Worm (Caenorhabditis elegans) whole organism, late embryonic: ENCODE data around the gene ubxn-4.
A peak's percentile ranks its signal among the peaks of the same experiment; 100 is the strongest.

ENCODE experiments used
- C08G9.2 ChIP-seq: sonication (generic microtip); optimal IDR thresholded peaks from 2 replicates; lab custom pipeline; 2016; ENCODE audit warnings: mild to moderate bottlenecking, missing genetic modification characterization, moderate library complexity, missing compliant biosample characterization
- C38D4.7 ChIP-seq: fragments of 200-800 bp; sonication (Bioruptor generic); optimal IDR thresholded peaks from 2 replicates; lab custom pipeline; 2018; ENCODE audit warnings: mild to moderate bottlenecking, missing genetic modification characterization, moderate library complexity, missing compliant biosample characterization
- F13H6.1 ChIP-seq: sonication (generic microtip); optimal IDR thresholded peaks from 2 replicates; lab custom pipeline; 2016; ENCODE audit warnings: missing genetic modification characterization, missing compliant biosample characterization
- K02D7.2 ChIP-seq: sonication (generic microtip); optimal IDR thresholded peaks from 2 replicates; lab custom pipeline; 2017; ENCODE audit warnings: mild to moderate bottlenecking, missing genetic modification characterization, missing compliant biosample characterization
- K09A11.1 ChIP-seq: sonication (generic microtip); optimal IDR thresholded peaks from 2 replicates; lab custom pipeline; 2017; ENCODE audit warnings: antibody characterized with exemption, mild to moderate bottlenecking, missing genetic modification characterization, missing compliant biosample characterization; ENCODE audit not compliant: insufficient read depth
- T23F11.4 ChIP-seq: fragments of 200-800 bp; sonication (Bioruptor generic); optimal IDR thresholded peaks from 2 replicates; lab custom pipeline; 2018; ENCODE audit warnings: mild to moderate bottlenecking, missing genetic modification characterization, missing compliant biosample characterization
- Y22D7AL.16 ChIP-seq: sonication (generic microtip); optimal IDR thresholded peaks from 2 replicates; lab custom pipeline; 2016; ENCODE audit warnings: missing genetic modification characterization, missing compliant biosample characterization
- ahr-1 ChIP-seq: sonication (generic microtip); optimal IDR thresholded peaks from 2 replicates; lab custom pipeline; 2016; ENCODE audit warnings: missing genetic modification characterization, missing compliant biosample characterization
- ama-1 ChIP-seq: fragments of 150-350 bp; optimal IDR thresholded peaks from 2 replicates; lab custom pipeline; 2014
- ceh-18 ChIP-seq: sonication (generic microtip); optimal IDR thresholded peaks from 2 replicates; lab custom pipeline; 2016; ENCODE audit warnings: missing genetic modification characterization, missing compliant biosample characterization
- ceh-19 ChIP-seq: fragments of 200-800 bp; sonication (Bioruptor generic); optimal IDR thresholded peaks from 2 replicates; lab custom pipeline; 2018; ENCODE audit warnings: mild to moderate bottlenecking, missing genetic modification characterization, missing compliant biosample characterization
- ceh-2 ChIP-seq: sonication (generic microtip); optimal IDR thresholded peaks from 2 replicates; lab custom pipeline; 2016; ENCODE audit warnings: missing genotype, missing genetic modification characterization, missing compliant biosample characterization
- ceh-22 ChIP-seq: sonication (generic microtip); optimal IDR thresholded peaks from 2 replicates; lab custom pipeline; 2017; ENCODE audit warnings: missing biosample characterization, missing genetic modification characterization
- ceh-30 ChIP-seq: fragments of 150-350 bp; optimal IDR thresholded peaks from 2 replicates; lab custom pipeline; 2014; ENCODE audit warnings: missing biosample characterization, missing genetic modification characterization
- ceh-45 ChIP-seq: fragments of 200-800 bp; sonication (Bioruptor generic); IDR thresholded peaks from 2 replicates; pipeline ENCODE4 v1.3.6; 2022; ENCODE audit warnings: missing genetic modification reagents, missing genetic modification characterization, missing compliant biosample characterization
- ceh-6 ChIP-seq: fragments of 200-800 bp; sonication (Bioruptor generic); optimal IDR thresholded peaks from 2 replicates; lab custom pipeline; 2018; ENCODE audit warnings: mild to moderate bottlenecking, missing genetic modification characterization, missing compliant biosample characterization
- che-1 ChIP-seq: sonication (generic microtip); optimal IDR thresholded peaks from 2 replicates; lab custom pipeline; 2016; ENCODE audit warnings: mild to moderate bottlenecking, missing genetic modification characterization, missing compliant biosample characterization
- dmd-4 ChIP-seq: sonication (generic microtip); optimal IDR thresholded peaks from 2 replicates; lab custom pipeline; 2016; ENCODE audit warnings: borderline replicate concordance, missing genetic modification characterization, missing compliant biosample characterization
- dve-1 ChIP-seq: sonication (generic microtip); optimal IDR thresholded peaks from 2 replicates; lab custom pipeline; 2017; ENCODE audit warnings: antibody characterized with exemption, mild to moderate bottlenecking, missing genetic modification characterization, missing compliant biosample characterization
- elt-2 ChIP-seq: sonication (generic microtip); optimal IDR thresholded peaks from 2 replicates; lab custom pipeline; 2016; ENCODE audit warnings: missing genetic modification reagents, missing genetic modification characterization, missing compliant biosample characterization
- elt-4 ChIP-seq: sonication (generic microtip); optimal IDR thresholded peaks from 2 replicates; lab custom pipeline; 2016; ENCODE audit warnings: missing genetic modification characterization, missing compliant biosample characterization
- fax-1 ChIP-seq: sonication (generic microtip); optimal IDR thresholded peaks from 2 replicates; lab custom pipeline; 2016; ENCODE audit warnings: missing genotype, missing genetic modification characterization, missing compliant biosample characterization
- fkh-10 ChIP-seq: fragments of 150-350 bp; optimal IDR thresholded peaks from 2 replicates; lab custom pipeline; 2014; ENCODE audit warnings: missing biosample characterization, missing genetic modification reagents, missing genetic modification characterization
- fkh-6 ChIP-seq: sonication (generic microtip); optimal IDR thresholded peaks from 2 replicates; lab custom pipeline; 2016; ENCODE audit warnings: missing genetic modification characterization, missing compliant biosample characterization
- hlh-13 ChIP-seq: fragments of 200-800 bp; sonication (Bioruptor generic); optimal IDR thresholded peaks from 2 replicates; lab custom pipeline; 2018; ENCODE audit warnings: mild to moderate bottlenecking, missing genetic modification characterization, missing compliant biosample characterization
- hlh-15 ChIP-seq: sonication (generic microtip); optimal IDR thresholded peaks from 2 replicates; lab custom pipeline; 2016; ENCODE audit warnings: missing genetic modification characterization, missing compliant biosample characterization
- hlh-30 ChIP-seq: sonication (generic microtip); optimal IDR thresholded peaks from 2 replicates; lab custom pipeline; 2017; ENCODE audit warnings: antibody characterized with exemption, missing genetic modification characterization, missing compliant biosample characterization; ENCODE audit not compliant: insufficient read depth
- hlh-6 ChIP-seq: sonication (generic microtip); optimal IDR thresholded peaks from 2 replicates; lab custom pipeline; 2016; ENCODE audit warnings: missing genotype, missing genetic modification characterization, missing compliant biosample characterization
- madf-2 ChIP-seq: sonication (generic microtip); optimal IDR thresholded peaks from 2 replicates; lab custom pipeline; 2017; ENCODE audit warnings: missing genetic modification characterization, missing compliant biosample characterization
- nhr-11 ChIP-seq: fragments of 150-350 bp; optimal IDR thresholded peaks from 2 replicates; lab custom pipeline; 2014; ENCODE audit warnings: missing biosample characterization, missing genetic modification characterization
- odd-2 ChIP-seq: sonication (generic microtip); optimal IDR thresholded peaks from 2 replicates; lab custom pipeline; 2017; ENCODE audit warnings: antibody characterized with exemption, mild to moderate bottlenecking, missing genetic modification characterization, missing compliant biosample characterization
- pha-2 ChIP-seq: sonication (generic microtip); optimal IDR thresholded peaks from 2 replicates; lab custom pipeline; 2017; ENCODE audit warnings: mild to moderate bottlenecking, missing genetic modification characterization, missing compliant biosample characterization
- pqm-1 ChIP-seq: sonication (generic microtip); optimal IDR thresholded peaks from 2 replicates; lab custom pipeline; 2016; ENCODE audit warnings: missing genetic modification characterization, missing compliant biosample characterization
- pros-1 ChIP-seq: fragments of 150-350 bp; optimal IDR thresholded peaks from 2 replicates; lab custom pipeline; 2014; ENCODE audit warnings: missing biosample characterization, missing genetic modification reagents, missing genetic modification characterization
- ref-2 ChIP-seq: sonication (generic microtip); optimal IDR thresholded peaks from 2 replicates; lab custom pipeline; 2016; ENCODE audit warnings: missing genetic modification characterization, missing compliant biosample characterization
- sdc-2 ChIP-seq: sonication (generic microtip); optimal IDR thresholded peaks from 2 replicates; lab custom pipeline; 2016; ENCODE audit warnings: missing genotype, missing genetic modification characterization, missing compliant biosample characterization
- sox-2 ChIP-seq: fragments of 200-800 bp; sonication (Bioruptor generic); IDR thresholded peaks from 2 replicates; pipeline ENCODE4 v1.3.6; 2022; ENCODE audit warnings: missing genetic modification reagents, missing genetic modification characterization, missing compliant biosample characterization
- ttx-3 ChIP-seq: sonication (generic microtip); optimal IDR thresholded peaks from 2 replicates; lab custom pipeline; 2016; ENCODE audit warnings: missing genetic modification reagents, missing genetic modification characterization, missing compliant biosample characterization
- unc-3 ChIP-seq, 2 experiments: fragments of 200-800 bp in 1 of 2; sonication (Bioruptor generic) in 1 of 2; sonication (generic microtip) in 1 of 2; conservative IDR thresholded peaks in 1 of 2; optimal IDR thresholded peaks in 1 of 2; 2 replicates each; pipeline versions ENCODE4 v1.3.6 to Lab custom; 2016 to 2022; ENCODE audit warnings: missing compliant biosample characterization in 2 of 2, missing genetic modification characterization in 2 of 2, missing genetic modification reagents in 1 of 2
- unc-42 ChIP-seq: sonication (generic microtip); optimal IDR thresholded peaks from 2 replicates; lab custom pipeline; 2016; ENCODE audit warnings: missing genotype, missing genetic modification characterization, missing compliant biosample characterization
- unc-55 ChIP-seq: sonication (generic microtip); optimal IDR thresholded peaks from 2 replicates; lab custom pipeline; 2017; ENCODE audit warnings: missing biosample characterization, missing genetic modification reagents, missing genetic modification characterization
- unc-86 ChIP-seq: sonication (generic microtip); optimal IDR thresholded peaks from 2 replicates; lab custom pipeline; 2016; ENCODE audit warnings: missing genetic modification characterization, missing compliant biosample characterization
- ztf-16 ChIP-seq: sonication (generic microtip); optimal IDR thresholded peaks from 2 replicates; lab custom pipeline; 2017; ENCODE audit warnings: missing genetic modification characterization, missing compliant biosample characterization

Gene ubxn-4

DNA sequence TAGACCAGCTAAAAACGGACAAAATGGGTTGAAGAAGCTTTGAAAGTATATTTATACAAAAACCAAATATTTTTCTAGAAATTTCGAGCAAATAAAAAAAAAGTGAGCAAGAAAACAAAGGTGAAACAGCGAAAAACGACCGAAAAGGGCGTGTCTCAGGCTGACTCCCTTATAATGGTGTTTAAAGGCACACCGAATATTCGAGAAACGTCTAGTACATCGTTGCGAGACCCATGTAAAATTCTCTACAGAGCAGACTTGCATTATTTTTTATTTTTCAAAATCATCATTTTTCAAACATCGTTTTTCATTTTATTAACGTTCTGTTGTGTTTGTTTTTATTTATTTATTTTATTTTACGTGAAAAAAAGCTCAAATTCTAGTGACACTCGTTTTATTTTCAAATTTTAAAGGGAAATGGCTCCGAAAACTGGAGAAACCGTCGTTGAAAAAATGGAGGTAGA, 41.6 kb upstream of the ubxn-4 start, which contains the start of gene rpn-3 (continued):
- TF ChIP-seq odd-2, result no peak
- TF ChIP-seq fkh-6 (tag; lab: Kevin White, UChicago), result no peak
- TF ChIP-seq K09A11.1 (tag; lab: Kevin White, UChicago), result peak; percentile 68
- peak; percentile 68 for TF ChIP-seq nhr-11 (tag; lab: Kevin White, UChicago)
- TF ChIP-seq fax-1 (tag; lab: Kevin White, UChicago), result no peak
- no peak for TF ChIP-seq T23F11.4
- TF ChIP-seq ama-1 (lab: Kevin White, UChicago), result no peak
- TF ChIP-seq sdc-2 (tag; lab: Kevin White, UChicago), result peak; percentile 3
- TF ChIP-seq fkh-10, result no peak
- TF ChIP-seq K02D7.2 (tag; lab: Kevin White, UChicago), result no peak
- no peak for TF ChIP-seq ztf-16
- TF ChIP-seq unc-3 (GFP tag; conservative IDR thresholded peaks at IDR 0.05; lab: Robert Waterston, UW), result no peak
- TF ChIP-seq unc-3 (tag; optimal IDR thresholded peaks at IDR 0.05; lab: Kevin White, UChicago), result no peak
- no peak for TF ChIP-seq ceh-45 (GFP tag; lab: Robert Waterston, UW)
- peak; percentile 22 for TF ChIP-seq F13H6.1
- peak; percentile 44 for TF ChIP-seq ceh-19
- TF ChIP-seq elt-4, result no peak
- TF ChIP-seq Y22D7AL.16 (tag; lab: Kevin White, UChicago), result no peak
- TF ChIP-seq sox-2 (GFP tag; lab: Robert Waterston, UW), result no peak; the same call in 1 of the 2 replicates
- peak; percentile 7 for TF ChIP-seq pqm-1 (tag; lab: Kevin White, UChicago)
- peak; percentile 84 for TF ChIP-seq unc-42
- TF ChIP-seq hlh-30 (tag; lab: Kevin White, UChicago), result peak; percentile 46
- TF ChIP-seq unc-86 (tag; lab: Kevin White, UChicago), result peak; percentile 66
- no peak for TF ChIP-seq che-1 (tag; lab: Kevin White, UChicago)
- peak; percentile 16 for TF ChIP-seq ceh-6 (GFP tag; lab: Kevin White, UChicago)
- TF ChIP-seq pha-2 (tag; lab: Kevin White, UChicago), result no peak
- peak; percentile 53 for TF ChIP-seq ttx-3 (tag; lab: Kevin White, UChicago)
- peak; percentile 72 for TF ChIP-seq dve-1 (tag; lab: Kevin White, UChicago)
- peak; percentile 88 for TF ChIP-seq ceh-30 (tag; lab: Kevin White, UChicago)
- no peak for TF ChIP-seq hlh-13 (GFP tag; lab: Kevin White, UChicago)
- no peak for TF ChIP-seq ceh-22
- no peak for TF ChIP-seq ahr-1 (tag; lab: Kevin White, UChicago)
- TF ChIP-seq hlh-6, result no peak
- TF ChIP-seq hlh-15 (tag; lab: Kevin White, UChicago), result no peak
- TF ChIP-seq ref-2 (tag; lab: Kevin White, UChicago), result peak; percentile 55
- peak; percentile 94 for TF ChIP-seq unc-55 (GFP tag; lab: Kevin White, UChicago)
- peak; percentile 79 for TF ChIP-seq ceh-18 (tag; lab: Kevin White, UChicago)
- no peak for TF ChIP-seq madf-2
- TF ChIP-seq dmd-4 (tag; lab: Kevin White, UChicago), result no peak
- TF ChIP-seq pros-1 (tag; lab: Kevin White, UChicago), result no peak
- no peak for TF ChIP-seq C08G9.2 (tag; lab: Kevin White, UChicago)

DNA sequence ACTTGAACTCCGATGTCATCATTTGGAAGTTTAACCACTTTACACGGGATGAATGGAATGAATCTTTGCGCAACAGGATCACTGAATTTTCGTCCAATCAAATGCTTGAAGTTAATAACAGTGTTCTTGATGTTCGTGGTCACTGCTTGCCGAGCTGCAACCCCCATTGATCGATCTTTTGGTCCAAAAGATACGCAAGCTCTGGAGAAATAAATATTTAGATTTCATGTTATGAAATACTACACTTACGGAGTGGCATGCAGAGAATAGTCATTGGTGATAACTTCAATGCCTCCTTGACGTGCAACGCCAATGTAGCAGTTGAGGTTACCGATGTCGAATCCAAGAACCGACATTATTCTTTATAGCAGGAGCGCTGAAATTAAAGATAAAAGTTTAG, 41.2 kb upstream of the ubxn-4 start, which contains the start of gene hsp-110:
Gene hsp-110, minus strand, starts transcription at position 376 of the 400 bp plus-strand sequence.
- no peak for TF ChIP-seq sox-2 (GFP tag; lab: Robert Waterston, UW)
- no peak for TF ChIP-seq fax-1 (tag; lab: Kevin White, UChicago)
- TF ChIP-seq ceh-2 (tag; lab: Kevin White, UChicago), result no peak
- no peak for TF ChIP-seq elt-2
- no peak for TF ChIP-seq fkh-10
- TF ChIP-seq unc-86 (tag; lab: Kevin White, UChicago), result no peak
- TF ChIP-seq ztf-16, result no peak
- no peak for TF ChIP-seq C38D4.7 (GFP tag; lab: Kevin White, UChicago)
